Worm (Caenorhabditis elegans) whole organism, L4 larva: Measurements from ENCODE around the gene cpd-2.

Source experiments
- F49E8.2 ChIP-seq: sonication (generic microtip); optimal IDR thresholded peaks from 2 replicates; lab custom pipeline; 2016; ENCODE audit warnings: missing compliant biosample characterization, mild to moderate bottlenecking, missing genetic modification characterization, borderline replicate concordance
- R02D3.7 ChIP-seq: fragments of 150-350 bp; sonication (generic microtip); optimal IDR thresholded peaks from 3 replicates; lab custom pipeline; 2014; ENCODE audit warnings: missing biosample characterization, missing genetic modification characterization
- Y48G9A.11 ChIP-seq: fragments of 200-800 bp; sonication (Bioruptor generic); IDR thresholded peaks from 2 replicates; pipeline ENCODE4 v1.3.6; 2022; ENCODE audit warnings: missing genetic modification reagents, missing genetic modification characterization, missing compliant biosample characterization
- Y5F2A.4 ChIP-seq: fragments of 200-800 bp; sonication (Bioruptor generic); optimal IDR thresholded peaks from 2 replicates; lab custom pipeline; 2018; ENCODE audit warnings: mild to moderate bottlenecking, missing genetic modification characterization, missing compliant biosample characterization
- ZK546.5 ChIP-seq, 2 experiments: sonication (generic microtip); optimal IDR thresholded peaks; 2 replicates each; lab custom pipeline; 2017; ENCODE audit warnings: missing biosample characterization in 2 of 2, missing genetic modification characterization in 2 of 2
- arid-1 ChIP-seq: fragments of 200-800 bp; sonication (Bioruptor generic); conservative IDR thresholded peaks from 2 replicates; pipeline ENCODE4 v1.3.6; 2022; ENCODE audit warnings: missing genetic modification reagents, missing genetic modification characterization, missing compliant biosample characterization
- ceh-44 ChIP-seq: fragments of 200-800 bp; sonication (Bioruptor generic); IDR thresholded peaks from 2 replicates; pipeline ENCODE4 v1.3.6; 2022; ENCODE audit warnings: missing genetic modification reagents, missing genetic modification characterization, missing compliant biosample characterization
- ceh-62 ChIP-seq: sonication (generic microtip); optimal IDR thresholded peaks from 2 replicates; lab custom pipeline; 2017; ENCODE audit warnings: missing biosample characterization, missing genetic modification characterization
- daf-16 ChIP-seq, 3 experiments: sonication (generic microtip); optimal IDR thresholded peaks; 2 replicates each; lab custom pipeline; 2016 to 2017; ENCODE audit warnings: missing genetic modification characterization in 3 of 3, missing genetic modification reagents in 3 of 3, mild to moderate bottlenecking in 2 of 3, missing compliant biosample characterization in 2 of 3, missing biosample characterization in 1 of 3, moderate library complexity in 1 of 3
- dmd-8 ChIP-seq: fragments of 200-800 bp; sonication (Bioruptor generic); IDR thresholded peaks from 2 replicates; pipeline ENCODE4 v1.3.6; 2022; ENCODE audit warnings: missing genetic modification characterization, missing compliant biosample characterization
- egl-27 ChIP-seq: sonication (generic microtip); optimal IDR thresholded peaks from 3 replicates; lab custom pipeline; 2017; ENCODE audit warnings: missing biosample characterization, missing genetic modification reagents, missing genetic modification characterization
- egl-43 ChIP-seq: fragments of 200-800 bp; sonication (Bioruptor generic); IDR thresholded peaks from 2 replicates; pipeline ENCODE4 v1.3.6; 2022; ENCODE audit warnings: missing genetic modification reagents, missing genetic modification characterization, missing compliant biosample characterization
- hlh-30 ChIP-seq: sonication (generic microtip); optimal IDR thresholded peaks from 2 replicates; lab custom pipeline; 2017; ENCODE audit warnings: antibody characterized with exemption, mild to moderate bottlenecking, missing genetic modification characterization, missing compliant biosample characterization; ENCODE audit not compliant: insufficient read depth
- lim-7 ChIP-seq: fragments of 200-800 bp; sonication (Bioruptor generic); IDR thresholded peaks from 2 replicates; pipeline ENCODE4 v1.3.6; 2022; ENCODE audit warnings: missing genetic modification characterization, missing compliant biosample characterization
- lin-1 ChIP-seq: fragments of 200-800 bp; sonication (Bioruptor generic); IDR thresholded peaks from 2 replicates; pipeline ENCODE4 v1.3.6; 2022; ENCODE audit warnings: missing genetic modification reagents, missing genetic modification characterization, missing compliant biosample characterization
- lin-13 ChIP-seq: fragments of 150-350 bp; optimal IDR thresholded peaks from 2 replicates; lab custom pipeline; 2014; ENCODE audit warnings: missing biosample characterization, missing genetic modification reagents, missing genetic modification characterization
- lin-38 ChIP-seq: fragments of 200-800 bp; sonication (Bioruptor generic); IDR thresholded peaks from 2 replicates; pipeline ENCODE4 v1.3.6; 2022; ENCODE audit warnings: missing genetic modification reagents, missing genetic modification characterization, missing compliant biosample characterization
- madf-9 ChIP-seq: fragments of 200-800 bp; sonication (Bioruptor generic); conservative IDR thresholded peaks from 2 replicates; pipeline ENCODE4 v1.3.6; 2022; ENCODE audit warnings: missing genetic modification reagents, missing genetic modification characterization, missing compliant biosample characterization
- mdl-1 ChIP-seq, 2 experiments: fragments of 150-350 bp in 1 of 2; sonication (generic microtip) in 1 of 2; optimal IDR thresholded peaks; 2 replicates each; lab custom pipeline; 2014 to 2017; ENCODE audit warnings: missing biosample characterization in 2 of 2, missing genetic modification characterization in 2 of 2
- mxl-3 ChIP-seq: fragments of 200-800 bp; sonication (Bioruptor generic); optimal IDR thresholded peaks from 2 replicates; lab custom pipeline; 2018; ENCODE audit warnings: mild to moderate bottlenecking, missing genetic modification characterization, missing compliant biosample characterization
- nhr-10 ChIP-seq: fragments of 150-350 bp; optimal IDR thresholded peaks from 2 replicates; lab custom pipeline; 2014; ENCODE audit warnings: missing biosample characterization, missing genetic modification characterization
- nhr-25 ChIP-seq: sonication (generic microtip); optimal IDR thresholded peaks from 2 replicates; lab custom pipeline; 2017; ENCODE audit warnings: missing genetic modification characterization, mild to moderate bottlenecking, missing compliant biosample characterization, antibody characterized with exemption, moderate library complexity, borderline replicate concordance; ENCODE audit not compliant: insufficient read depth
- nhr-28 ChIP-seq: fragments of 150-350 bp; optimal IDR thresholded peaks from 2 replicates; lab custom pipeline; 2014; ENCODE audit warnings: missing biosample characterization, missing genetic modification characterization
- php-3 ChIP-seq: fragments of 200-800 bp; sonication (Bioruptor generic); IDR thresholded peaks from 2 replicates; pipeline ENCODE4 v1.3.6; 2022; ENCODE audit warnings: missing genetic modification reagents, missing genetic modification characterization, missing compliant biosample characterization
- set-16 ChIP-seq: fragments of 200-800 bp; sonication (Bioruptor generic); IDR thresholded peaks from 2 replicates; pipeline ENCODE4 v1.3.6; 2022; ENCODE audit warnings: missing genetic modification reagents, missing genetic modification characterization, missing compliant biosample characterization
- snpc-1.2 ChIP-seq: fragments of 200-800 bp; sonication (Bioruptor generic); IDR thresholded peaks from 2 replicates; pipeline ENCODE4 v1.3.6; 2022; ENCODE audit warnings: missing genetic modification reagents, missing genetic modification characterization, missing compliant biosample characterization
- spr-3 ChIP-seq: fragments of 200-800 bp; sonication (Bioruptor generic); optimal IDR thresholded peaks from 2 replicates; lab custom pipeline; 2018; ENCODE audit warnings: mild to moderate bottlenecking, missing genetic modification characterization, missing compliant biosample characterization
- unc-39 ChIP-seq: sonication (generic microtip); optimal IDR thresholded peaks from 2 replicates; lab custom pipeline; 2017; ENCODE audit warnings: missing biosample characterization, missing genetic modification characterization
- unc-62 ChIP-seq, 3 experiments: fragments of 150-350 bp in 1 of 3; sonication (generic microtip); optimal IDR thresholded peaks in 2 of 3; peaks in 1 of 3; 1 replicate in 1 of 3; 2 replicates in 2 of 3; lab custom pipeline; 2014 to 2017; ENCODE audit warnings: missing biosample characterization in 3 of 3, missing genetic modification characterization in 3 of 3, missing genetic modification reagents in 3 of 3, missing genotype in 1 of 3
- vab-7 ChIP-seq: fragments of 200-800 bp; sonication (Bioruptor generic); IDR thresholded peaks from 2 replicates; pipeline ENCODE4 v1.3.6; 2022; ENCODE audit warnings: missing genetic modification reagents, missing genetic modification characterization, missing compliant biosample characterization
- zag-1 ChIP-seq: fragments of 150-350 bp; optimal IDR thresholded peaks from 2 replicates; lab custom pipeline; 2014; ENCODE audit warnings: missing biosample characterization, missing genetic modification characterization
- zfp-3 ChIP-seq: fragments of 200-800 bp; sonication (Bioruptor generic); conservative IDR thresholded peaks from 2 replicates; pipeline ENCODE4 v1.3.6; 2022; ENCODE audit warnings: missing genetic modification reagents, missing genetic modification characterization, missing compliant biosample characterization

cpd-2 gene

ce11 chrX:16049573-16049972 lies at the start of gene cpd-2:
Gene cpd-2 (plus strand): TSS chrX:16049873.
- no peak for TF ChIP-seq hlh-30
- no peak for TF ChIP-seq egl-27 (tag; lab: Kevin White, UChicago)
- TF ChIP-seq set-16, result no peak
- no peak for TF ChIP-seq zfp-3 (GFP tag; lab: Robert Waterston, UW)
- TF ChIP-seq R02D3.7, result no peak
- TF ChIP-seq madf-9, result no peak
- no peak for TF ChIP-seq arid-1 (GFP tag; lab: Robert Waterston, UW)
- TF ChIP-seq spr-3, result no peak
- no peak for TF ChIP-seq nhr-25 (tag; lab: Kevin White, UChicago)
- no peak for TF ChIP-seq ceh-44 (GFP tag; lab: Robert Waterston, UW)
- TF ChIP-seq lin-38 (GFP tag; lab: Robert Waterston, UW), result no peak
- no peak for TF ChIP-seq F49E8.2 (tag; lab: Kevin White, UChicago)
- TF ChIP-seq ZK546.5 (tag; optimal IDR thresholded peaks at IDR 0.05; lab: Kevin White, UChicago), result no peak
- TF ChIP-seq zag-1, result no peak
- no peak for TF ChIP-seq Y5F2A.4 (GFP tag; lab: Kevin White, UChicago)
- no peak for TF ChIP-seq unc-39 (tag; lab: Kevin White, UChicago)
- TF ChIP-seq ceh-62 (tag; lab: Kevin White, UChicago), result no peak
- TF ChIP-seq lin-13 (GFP tag; lab: Kevin White, UChicago), result no peak

- no peak for TF ChIP-seq mdl-1 (tag; optimal IDR thresholded peaks at IDR 0.05; lab: Kevin White, UChicago)
- TF ChIP-seq set-16, result peak; percentile 43; the same call in 1 of the 2 replicates
- TF ChIP-seq vab-7 (GFP tag; lab: Robert Waterston, UW), result 0 out of 2 replicates have a peak, but pooled peaks have one; percentile 23
- TF ChIP-seq php-3 (GFP tag; lab: Robert Waterston, UW), result peak; percentile 41; the same call in 1 of the 2 replicates
- TF ChIP-seq Y48G9A.11 (GFP tag; lab: Robert Waterston, UW), result peak; percentile 28; the same call in 1 of the 2 replicates
- peak; percentile 65 for TF ChIP-seq snpc-1.2 (GFP tag; lab: Robert Waterston, UW)
- no peak for TF ChIP-seq lin-1 (GFP tag; lab: Robert Waterston, UW)
- 0 out of 2 replicates have a peak, but pooled peaks have one; percentile 28 for TF ChIP-seq lim-7
- peak; percentile 68; the same call in 1 of the 2 replicates for TF ChIP-seq egl-43 (GFP tag; lab: Robert Waterston, UW)
- 0 out of 2 replicates have a peak, but pooled peaks have one; percentile 44 for TF ChIP-seq dmd-8 (GFP tag; lab: Robert Waterston, UW)
- TF ChIP-seq nhr-10 (tag; lab: Kevin White, UChicago), result no peak
These were observed 46.9 kb upstream of the cpd-2 start for ce11 chrX:16002794-16003193.

ce11 chrX:16006529-16006928 lies 43.1 kb upstream of the cpd-2 start, which contains the start of gene C09G1.4:
Gene C09G1.4 (minus strand): TSS chrX:16006629.
- TF ChIP-seq lin-38 (GFP tag; lab: Robert Waterston, UW), result no peak
- no peak for TF ChIP-seq dmd-8 (GFP tag; lab: Robert Waterston, UW)
- TF ChIP-seq Y5F2A.4 (GFP tag; lab: Kevin White, UChicago), result no peak
- peak in 1 of 2 experiments; percentile 21 for TF ChIP-seq unc-62 (GFP tag; optimal IDR thresholded peaks at IDR 0.05 in 1 of 2; lab: Kevin White, UChicago)
- TF ChIP-seq unc-62 (tag; optimal IDR thresholded peaks at IDR 0.05; lab: Kevin White, UChicago), result no peak
- no peak for TF ChIP-seq arid-1 (GFP tag; lab: Robert Waterston, UW)
- TF ChIP-seq nhr-25 (tag; lab: Kevin White, UChicago), result no peak
- TF ChIP-seq nhr-10 (tag; lab: Kevin White, UChicago), result no peak

ce11 chrX:16016796-16017195 lies 32.9 kb upstream of the cpd-2 start, which contains the start of the genes VB0395L.1 and nhx-1:
Gene VB0395L.1 (minus strand): TSS chrX:16016981.
Gene nhx-1 (plus strand): TSS chrX:16017121.
- peak; percentile 3 for TF ChIP-seq nhr-28 (tag; lab: Kevin White, UChicago)
- TF ChIP-seq mxl-3 (GFP tag; lab: Kevin White, UChicago), result no peak
- TF ChIP-seq daf-16 (GFP tag; optimal IDR thresholded peaks at IDR 0.05; lab: Kevin White, UChicago), result no peak
- peak; percentile 92 for TF ChIP-seq daf-16 (tag; optimal IDR thresholded peaks at IDR 0.05; lab: Kevin White, UChicago)
- TF ChIP-seq Y48G9A.11 (GFP tag; lab: Robert Waterston, UW), result no peak
